Fruit fly (Drosophila melanogaster): Measurements from ENCODE around the gene CG32240.

The CG32240 gene

DNA sequence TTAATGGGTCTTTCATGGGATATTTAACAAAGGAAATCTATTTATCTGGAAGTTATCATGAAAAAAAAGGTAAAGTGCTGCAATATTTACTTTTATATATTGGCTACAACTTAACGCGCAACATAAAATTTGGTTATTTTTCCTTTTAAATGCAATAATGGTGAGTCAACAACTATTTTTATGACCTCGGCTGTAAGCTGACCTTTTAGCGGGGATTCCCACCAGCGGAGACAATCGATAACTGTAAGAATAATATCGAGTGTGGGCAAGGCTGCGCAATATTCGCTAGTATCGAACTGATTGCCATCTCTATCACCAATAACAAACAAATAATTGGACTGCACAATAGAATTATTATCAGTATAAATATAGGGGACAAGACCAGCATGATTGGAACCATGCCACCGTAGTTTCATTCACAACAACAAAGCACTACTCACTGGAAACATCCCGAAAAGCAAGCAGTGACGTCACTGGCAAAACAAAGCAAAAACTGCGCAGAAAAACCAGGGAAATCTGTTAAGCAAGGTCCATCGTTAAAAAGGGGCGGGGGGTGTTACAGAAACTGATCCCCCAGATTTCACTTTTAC lies 21.8 kb upstream of the CG32240 start, which contains the start of gene Syx17 (continued):
- TF ChIP-seq usp (GFP tag; optimal IDR thresholded peaks at IDR 0.05) (no peak), tx (GFP tag; optimal IDR thresholded peaks at IDR 0.05) (peak; percentile 55), dmrt11E (tag; optimal IDR thresholded peaks at IDR 0.05) (peak; percentile 54), CG17568 (GFP tag; optimal IDR thresholded peaks at IDR 0.05) (peak; percentile 24), gsb (GFP tag; IDR thresholded peaks at IDR 0.05) (no peak), ato (GFP tag; IDR thresholded peaks at IDR 0.05; ENCODE audit: partially characterized antibody) (peak; percentile 92), sens (GFP tag) (peak; percentile 94), Taf1 (GFP tag; IDR thresholded peaks at IDR 0.05) (no peak), cas (GFP tag; IDR thresholded peaks at IDR 0.05) (no peak), Oli (tag; optimal IDR thresholded peaks at IDR 0.05) (peak; percentile 46), psq (GFP tag; optimal IDR thresholded peaks at IDR 0.05) (no peak), danr (GFP tag; IDR thresholded peaks at IDR 0.05) (peak; percentile 17; the same call in 1 of the 2 replicates), Dip3 (GFP tag; optimal IDR thresholded peaks at IDR 0.05) (peak; percentile 54), caup (GFP tag; optimal IDR thresholded peaks at IDR 0.05; ENCODE audit: severe bottlenecking) (peak; percentile 51), Nf-YC (tag; optimal IDR thresholded peaks at IDR 0.05) (peak; percentile 39), CG32532 (GFP tag; IDR thresholded peaks at IDR 0.05) (peak; percentile 70), CG16863 (GFP tag; optimal IDR thresholded peaks at IDR 0.05) (peak; percentile 36), Adf1 (GFP tag; IDR thresholded peaks at IDR 0.05) (peak; percentile 43), maf-S (GFP tag; optimal IDR thresholded peaks at IDR 0.05) (peak; percentile 50), B-H2 (GFP tag; optimal IDR thresholded peaks at IDR 0.05) (peak; percentile 81), ase (GFP tag; IDR thresholded peaks at IDR 0.05) (peak; percentile 40; the same call in 1 of the 3 replicates), zfh1 (GFP tag; IDR thresholded peaks at IDR 0.05) (peak; percentile 68), CG10274 (GFP tag; optimal IDR thresholded peaks at IDR 0.05) (no peak), CG4424 (GFP tag; optimal IDR thresholded peaks at IDR 0.05) (peak; percentile 52), CG15514 (GFP tag; optimal IDR thresholded peaks at IDR 0.05) (peak; percentile 70), lilli (GFP tag; optimal IDR thresholded peaks at IDR 0.05) (peak; percentile 78), ap (GFP tag; IDR thresholded peaks at IDR 0.05) (no peak), CG11560 (tag; IDR thresholded peaks at IDR 0.05) (peak; percentile 99), CG17802 (tag; optimal IDR thresholded peaks at IDR 0.05) (peak; percentile 62), CG3407 (GFP tag; optimal IDR thresholded peaks at IDR 0.05) (no peak), fd102C (GFP tag; optimal IDR thresholded peaks at IDR 0.05) (no peak), slou (GFP tag; optimal IDR thresholded peaks at IDR 0.05) (peak; percentile 28), scrt (GFP tag; optimal IDR thresholded peaks at IDR 0.05) (peak; percentile 11), CG14965 (GFP tag; optimal IDR thresholded peaks at IDR 0.05; ENCODE audit: borderline replicate concordance) (no peak), disco-r (GFP tag; optimal IDR thresholded peaks at IDR 0.05) (no peak), eve (GFP tag; optimal IDR thresholded peaks at IDR 0.05) (peak in 1 of 2 experiments; percentile 65), sr (GFP tag; IDR thresholded peaks at IDR 0.05) (no peak), ftz-f1 (GFP tag; optimal IDR thresholded peaks at IDR 0.05) (peak; percentile 95), bab2 (GFP tag; optimal IDR thresholded peaks at IDR 0.05) (peak; percentile 60), MBD-R2 (GFP tag; IDR thresholded peaks at IDR 0.05) (peak; percentile 83), Med (GFP tag) (peak; percentile 92), exex (tag; optimal IDR thresholded peaks at IDR 0.05) (peak; percentile 51), B-H1 (GFP tag; IDR thresholded peaks at IDR 0.05) (no peak), CG16779 (GFP tag; IDR thresholded peaks at IDR 0.05) (peak; percentile 60; the same call in 1 of the 2 replicates), CG13894 (tag; optimal IDR thresholded peaks at IDR 0.05) (peak; percentile 69), CG2889 (GFP tag; IDR thresholded peaks at IDR 0.05) (no peak), MESR4 (GFP tag; optimal IDR thresholded peaks at IDR 0.05) (peak; percentile 86), dysf (GFP tag; IDR thresholded peaks at IDR 0.05) (peak; percentile 45; the same call in 2 of the 3 replicates), jumu (GFP tag; optimal IDR thresholded peaks at IDR 0.05) (peak; percentile 52), lab (GFP tag; optimal IDR thresholded peaks at IDR 0.05) (peak; percentile 53), oc (tag; optimal IDR thresholded peaks at IDR 0.05) (peak; percentile 16)

Measured in whole organism, embryonic.